Worm (Caenorhabditis elegans) whole organism, mixed stage, embryonic: ENCODE data around the gene sptf-2.
A peak's percentile ranks its signal among the peaks of the same experiment; 100 is the strongest.

Experiments
- ces-1 ChIP-seq: fragments of 150-350 bp; optimal IDR thresholded peaks from 2 replicates; lab custom pipeline; 2014; ENCODE audit warnings: missing biosample characterization, missing genetic modification reagents, missing genetic modification characterization
- cnd-1 ChIP-seq: fragments of 200-800 bp; sonication (Bioruptor generic); optimal IDR thresholded peaks from 2 replicates; lab custom pipeline; 2018; ENCODE audit warnings: mild to moderate bottlenecking, missing genetic modification characterization, missing compliant biosample characterization
- lin-13 ChIP-seq: fragments of 150-350 bp; optimal IDR thresholded peaks from 2 replicates; lab custom pipeline; 2014; ENCODE audit warnings: missing biosample characterization, missing genetic modification characterization
- nhr-76 ChIP-seq: sonication (generic microtip); optimal IDR thresholded peaks from 2 replicates; lab custom pipeline; 2017; ENCODE audit warnings: missing biosample characterization, missing genetic modification characterization

DNA sequence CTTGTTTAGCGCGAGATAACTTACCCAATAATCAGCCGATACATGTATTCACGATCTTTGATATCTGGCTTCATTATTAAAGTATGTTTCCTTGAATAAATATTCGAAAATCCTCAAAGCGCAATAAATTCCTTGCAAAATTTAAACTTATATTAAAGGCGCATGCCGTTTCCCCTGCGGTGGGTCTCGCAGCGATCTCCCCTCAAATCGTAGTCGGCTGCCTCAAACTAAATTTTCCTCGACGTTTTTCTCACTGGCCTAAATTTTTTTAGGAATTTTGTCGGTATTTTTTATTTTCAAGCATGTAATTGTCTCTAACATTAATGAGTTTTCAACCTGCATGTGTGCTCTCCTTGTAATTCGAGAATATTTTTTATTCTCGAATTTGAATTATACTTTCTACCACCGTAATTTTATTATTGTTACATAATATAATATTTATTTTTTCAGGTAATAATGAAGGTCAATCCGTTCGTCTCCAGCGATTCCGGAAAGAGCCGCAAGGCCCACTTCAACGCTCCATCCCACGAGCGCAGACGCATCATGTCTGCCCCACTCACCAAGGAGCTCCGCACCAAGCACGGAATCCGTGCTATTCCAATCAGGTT lies 22.8 kb upstream of the sptf-2 start, which contains the start of the genes cpf-1 and rpl-26:
- no peak for TF ChIP-seq cnd-1 (tag; lab: Kevin White, UChicago)
- TF ChIP-seq ces-1 (GFP tag; lab: Kevin White, UChicago) = peak; percentile 49
- no peak for TF ChIP-seq lin-13 (tag; lab: Kevin White, UChicago)
- TF ChIP-seq nhr-76 = no peak
